Fruit fly (Drosophila melanogaster) whole organism, embryonic: ENCODE measurements around the gene RapGAP1.

ENCODE experiments used
- Aef1 ChIP-seq: fragments of 200-800 bp; sonication (Bioruptor generic); IDR thresholded peaks from 3 replicates; pipeline ENCODE4 v1.3.6; 2022; ENCODE audit warnings: missing biosample characterization, missing genetic modification characterization
- Atf-2 ChIP-seq: fragments of 200-800 bp; sonication (Bioruptor generic); optimal IDR thresholded peaks from 2 replicates; lab custom pipeline; 2016; ENCODE audit warnings: missing biosample characterization, missing genetic modification characterization
- Atf3 ChIP-seq: fragments of 200-800 bp; sonication (Bioruptor generic); optimal IDR thresholded peaks from 3 replicates; lab custom pipeline; 2016; ENCODE audit warnings: missing biosample characterization, missing genetic modification characterization
- CG10543 ChIP-seq: fragments of 200-800 bp; sonication (Bioruptor generic); optimal IDR thresholded peaks from 3 replicates; lab custom pipeline; 2017; ENCODE audit warnings: missing biosample characterization, mild to moderate bottlenecking, missing genetic modification characterization, moderate library complexity
- CG12155 ChIP-seq: fragments of 200-800 bp; sonication (Bioruptor generic); optimal IDR thresholded peaks from 3 replicates; lab custom pipeline; 2016; ENCODE audit warnings: missing biosample characterization, missing genetic modification characterization
- CG14050 ChIP-seq: fragments of 200-800 bp; sonication (Bioruptor generic); IDR thresholded peaks from 3 replicates; pipeline ENCODE4 v1.3.6; 2022; ENCODE audit warnings: missing biosample characterization, missing genetic modification characterization
- CG15479 ChIP-seq: fragments of 200-800 bp; sonication (Bioruptor generic); optimal IDR thresholded peaks from 3 replicates; lab custom pipeline; 2019; ENCODE audit warnings: missing biosample characterization, mild to moderate bottlenecking, missing genetic modification characterization, moderate library complexity
- CG17186 ChIP-seq: fragments of 200-800 bp; sonication (Bioruptor generic); optimal IDR thresholded peaks from 3 replicates; lab custom pipeline; 2017; ENCODE audit warnings: missing biosample characterization, missing genetic modification reagents, missing genetic modification characterization
- CG1832 ChIP-seq: fragments of 200-800 bp; sonication (Bioruptor generic); optimal IDR thresholded peaks from 2 replicates; lab custom pipeline; 2017; ENCODE audit warnings: missing biosample characterization, mild to moderate bottlenecking, missing genetic modification characterization, inconsistent platforms
- CG34422 ChIP-seq: fragments of 200-800 bp; sonication (Bioruptor generic); IDR thresholded peaks from 3 replicates; pipeline ENCODE4 v1.3.6; 2022; ENCODE audit warnings: missing biosample characterization, missing genetic modification characterization
- CG3995 ChIP-seq: fragments of 200-800 bp; sonication (Bioruptor generic); optimal IDR thresholded peaks from 3 replicates; lab custom pipeline; 2016; ENCODE audit warnings: missing biosample characterization, missing genetic modification characterization
- CG4282 ChIP-seq: fragments of 200-800 bp; sonication (Bioruptor generic); optimal IDR thresholded peaks from 2 replicates; lab custom pipeline; 2016; ENCODE audit warnings: missing biosample characterization, missing genetic modification characterization
- CG5953 ChIP-seq: fragments of 200-800 bp; sonication (Bioruptor generic); IDR thresholded peaks from 2 replicates; pipeline ENCODE4 v1.3.6; 2022; ENCODE audit warnings: missing biosample characterization, missing genetic modification characterization
- CG6272 ChIP-seq: fragments of 200-800 bp; sonication (Bioruptor generic); IDR thresholded peaks from 2 replicates; pipeline ENCODE4 v1.3.6; 2022; ENCODE audit warnings: missing biosample characterization, missing genetic modification characterization
- CG6683 ChIP-seq: fragments of 200-800 bp; sonication (Bioruptor generic); optimal IDR thresholded peaks from 2 replicates; lab custom pipeline; 2017; ENCODE audit warnings: missing biosample characterization, mild to moderate bottlenecking, missing genetic modification characterization, missing genetic modification reagents
- CG7963 ChIP-seq: fragments of 200-800 bp; sonication (Bioruptor generic); IDR thresholded peaks from 3 replicates; pipeline ENCODE4 v1.3.6; 2022; ENCODE audit warnings: missing biosample characterization, missing genetic modification characterization; ENCODE audit not compliant: partially characterized antibody
- CG9727 ChIP-seq: fragments of 200-800 bp; sonication (Bioruptor generic); optimal IDR thresholded peaks from 3 replicates; lab custom pipeline; 2017; ENCODE audit warnings: missing biosample characterization, mild to moderate bottlenecking, missing genetic modification characterization
- CoRest ChIP-seq: fragments of 200-800 bp; sonication (Bioruptor generic); optimal IDR thresholded peaks from 3 replicates; lab custom pipeline; 2018; ENCODE audit warnings: missing biosample characterization, mild to moderate bottlenecking, missing genetic modification characterization, moderate library complexity
- Dad ChIP-seq: fragments of 200-800 bp; sonication (Bioruptor generic); optimal IDR thresholded peaks from 3 replicates; lab custom pipeline; 2016; ENCODE audit warnings: missing biosample characterization, missing genetic modification characterization
- Doc3 ChIP-seq: fragments of 200-800 bp; sonication (Bioruptor generic); IDR thresholded peaks from 3 replicates; pipeline ENCODE4 v1.3.6; 2022; ENCODE audit warnings: missing biosample characterization, missing genetic modification characterization; ENCODE audit not compliant: partially characterized antibody
- Dref ChIP-seq: fragments of 200-800 bp; sonication (Bioruptor generic); IDR thresholded peaks from 2 replicates; pipeline ENCODE4 v1.3.6; 2022; ENCODE audit warnings: missing biosample characterization, missing genetic modification characterization
- E2f1 ChIP-seq: fragments of 200-800 bp; sonication (Bioruptor generic); IDR thresholded peaks from 2 replicates; pipeline ENCODE4 v1.3.6; 2022; ENCODE audit warnings: missing biosample characterization, missing genetic modification characterization
- Fer2 ChIP-seq: fragments of 200-800 bp; sonication (Bioruptor generic); optimal IDR thresholded peaks from 2 replicates; lab custom pipeline; 2018; ENCODE audit warnings: missing biosample characterization, mild to moderate bottlenecking, missing genetic modification characterization, moderate library complexity
- HLH4C ChIP-seq: fragments of 200-800 bp; sonication (Bioruptor generic); IDR thresholded peaks from 3 replicates; pipeline ENCODE4 v1.3.6; 2022; ENCODE audit warnings: missing biosample characterization, missing genetic modification characterization; ENCODE audit not compliant: partially characterized antibody
- HLH54F ChIP-seq: fragments of 200-800 bp; sonication (Bioruptor generic); optimal IDR thresholded peaks from 3 replicates; lab custom pipeline; 2016; ENCODE audit warnings: missing biosample characterization, missing genetic modification characterization
- Lim3 ChIP-seq: fragments of 200-800 bp; sonication (Bioruptor generic); IDR thresholded peaks from 2 replicates; pipeline ENCODE4 v1.3.6; 2022; ENCODE audit warnings: missing biosample characterization, missing genetic modification characterization
- Meics ChIP-seq: fragments of 200-800 bp; sonication (Bioruptor generic); optimal IDR thresholded peaks from 2 replicates; lab custom pipeline; 2017; ENCODE audit warnings: missing biosample characterization, mild to moderate bottlenecking, missing genetic modification characterization
- NC2β ChIP-seq: fragments of 200-800 bp; sonication (Bioruptor generic); optimal IDR thresholded peaks from 2 replicates; lab custom pipeline; 2016; ENCODE audit warnings: missing biosample characterization, missing genetic modification characterization
- Nf-YB ChIP-seq: fragments of 200-800 bp; sonication (Bioruptor generic); optimal IDR thresholded peaks from 3 replicates; lab custom pipeline; 2019; ENCODE audit warnings: missing biosample characterization, mild to moderate bottlenecking, missing genetic modification characterization, moderate library complexity
- Oli ChIP-seq: fragments of 200-800 bp; sonication (Bioruptor generic); optimal IDR thresholded peaks from 2 replicates; lab custom pipeline; 2018; ENCODE audit warnings: missing biosample characterization, mild to moderate bottlenecking, missing genetic modification characterization, moderate library complexity
- Rx ChIP-seq: fragments of 200-800 bp; sonication (Bioruptor generic); IDR thresholded peaks from 2 replicates; pipeline ENCODE4 v1.3.6; 2022; ENCODE audit warnings: missing biosample characterization, missing genetic modification characterization
- Taf1 ChIP-seq: fragments of 200-800 bp; sonication (Bioruptor generic); IDR thresholded peaks from 2 replicates; pipeline ENCODE4 v1.3.6; 2022; ENCODE audit warnings: missing biosample characterization, missing genetic modification characterization
- Xbp1 ChIP-seq: fragments of 200-800 bp; sonication (Bioruptor generic); optimal IDR thresholded peaks from 3 replicates; lab custom pipeline; 2016; ENCODE audit warnings: missing biosample characterization, mild to moderate bottlenecking, missing genetic modification characterization
- ab ChIP-seq: fragments of 200-800 bp; sonication (Bioruptor generic); optimal IDR thresholded peaks from 2 replicates; lab custom pipeline; 2016; ENCODE audit warnings: missing biosample characterization, missing genetic modification characterization
- abd-A ChIP-seq: fragments of 200-800 bp; sonication (Bioruptor generic); optimal IDR thresholded peaks from 3 replicates; lab custom pipeline; 2019; ENCODE audit warnings: missing biosample characterization, mild to moderate bottlenecking, missing genetic modification characterization, moderate library complexity
- al ChIP-seq: fragments of 200-800 bp; sonication (Bioruptor generic); IDR thresholded peaks from 2 replicates; pipeline ENCODE4 v1.3.6; 2022; ENCODE audit warnings: missing biosample characterization, missing genetic modification characterization
- ato ChIP-seq: fragments of 200-800 bp; sonication (Bioruptor generic); IDR thresholded peaks from 2 replicates; pipeline ENCODE4 v1.3.6; 2022; ENCODE audit warnings: missing biosample characterization, missing genetic modification characterization; ENCODE audit not compliant: partially characterized antibody
- bsh ChIP-seq, 2 experiments: fragments of 200-800 bp; sonication (Bioruptor generic); optimal IDR thresholded peaks; 2 replicates each; lab custom pipeline; 2017 to 2018; ENCODE audit warnings: mild to moderate bottlenecking in 2 of 2, missing biosample characterization in 2 of 2, missing genetic modification characterization in 2 of 2, moderate library complexity in 1 of 2
- da ChIP-seq: fragments of 200-800 bp; sonication (Bioruptor generic); optimal IDR thresholded peaks from 2 replicates; lab custom pipeline; 2016; ENCODE audit warnings: missing biosample characterization, missing genetic modification characterization
- en ChIP-seq: fragments of 200-800 bp; sonication (Bioruptor generic); optimal IDR thresholded peaks from 2 replicates; lab custom pipeline; 2016; ENCODE audit warnings: missing biosample characterization, missing genetic modification characterization
- fd96Cb ChIP-seq: fragments of 200-800 bp; sonication (Bioruptor generic); optimal IDR thresholded peaks from 2 replicates; lab custom pipeline; 2018; ENCODE audit warnings: missing biosample characterization, mild to moderate bottlenecking, missing genetic modification characterization, moderate library complexity
- lilli ChIP-seq: fragments of 200-800 bp; sonication (Bioruptor generic); optimal IDR thresholded peaks from 3 replicates; lab custom pipeline; 2016; ENCODE audit warnings: missing biosample characterization, missing genetic modification characterization
- luna ChIP-seq: fragments of 200-800 bp; sonication (Bioruptor generic); optimal IDR thresholded peaks from 2 replicates; lab custom pipeline; 2016; ENCODE audit warnings: missing biosample characterization, missing genetic modification characterization
- prd ChIP-seq, 3 experiments: fragments of >200 bp in 2 of 3; fragments of 200-800 bp in 1 of 3; sonication (Bioruptor generic) in 1 of 3; optimal IDR thresholded peaks in 2 of 3; IDR thresholded peaks in 1 of 3; 2 replicates in 2 of 3; 3 replicates in 1 of 3; pipeline versions ENCODE4 v1.3.6 to Lab custom; 2017 to 2022; ENCODE audit warnings: missing biosample characterization in 1 of 3, missing genetic modification characterization in 1 of 3
- repo ChIP-seq: fragments of 200-800 bp; sonication (Bioruptor generic); optimal IDR thresholded peaks from 2 replicates; lab custom pipeline; 2016; ENCODE audit warnings: missing biosample characterization, missing genetic modification characterization
- slp2 ChIP-seq: fragments of 200-800 bp; sonication (Bioruptor generic); optimal IDR thresholded peaks from 2 replicates; lab custom pipeline; 2016; ENCODE audit warnings: missing biosample characterization, missing genetic modification characterization
- sna ChIP-seq: fragments of 200-800 bp; sonication (Bioruptor generic); IDR thresholded peaks from 2 replicates; pipeline ENCODE4 v1.3.6; 2022; ENCODE audit warnings: missing biosample characterization, missing genetic modification characterization; ENCODE audit not compliant: partially characterized antibody
- sr ChIP-seq: fragments of 200-800 bp; sonication (Bioruptor generic); IDR thresholded peaks from 3 replicates; pipeline ENCODE4 v1.3.6; 2022; ENCODE audit warnings: missing biosample characterization, missing genetic modification characterization
- stc ChIP-seq: fragments of 200-800 bp; sonication (Bioruptor generic); IDR thresholded peaks from 2 replicates; pipeline ENCODE4 v1.3.6; 2022; ENCODE audit warnings: missing biosample characterization, missing genetic modification characterization
- trh ChIP-seq: fragments of 200-800 bp; sonication (Bioruptor generic); optimal IDR thresholded peaks from 2 replicates; lab custom pipeline; 2016; ENCODE audit warnings: missing biosample characterization, missing genetic modification characterization

RapGAP1 gene

DNA sequence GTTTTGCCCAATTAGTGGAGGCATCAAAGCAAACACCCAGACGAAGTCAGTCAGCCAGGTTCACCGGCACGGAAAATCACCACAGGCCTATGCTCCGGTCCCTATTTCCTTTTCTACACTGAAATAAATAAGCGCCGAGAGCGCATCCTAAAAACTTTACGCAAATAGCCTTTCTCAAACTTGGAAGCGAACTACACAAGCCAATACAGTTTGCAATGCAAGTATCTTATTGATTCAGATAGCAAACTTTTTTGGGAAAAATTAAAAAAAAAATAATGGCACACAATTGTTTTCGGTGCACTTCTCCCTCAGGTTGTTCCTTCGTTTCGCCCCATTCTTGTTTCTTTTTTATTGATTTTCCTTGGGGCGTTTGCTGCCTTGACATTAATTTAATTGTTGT is 13.9 kb downstream of the RapGAP1 start (continued):
- peak; percentile 69 for TF ChIP-seq CoRest (tag; lab: Kevin White, UChicago)
- TF ChIP-seq CG10543 (GFP tag; lab: Kevin White, UChicago), result no peak
- TF ChIP-seq E2f1 (GFP tag; lab: Robert Waterston, UW), result peak; percentile 39; the same call in 1 of the 2 replicates
- TF ChIP-seq slp2 (GFP tag; lab: Kevin White, UChicago), result no peak
- TF ChIP-seq Fer2, result peak; percentile 21
- no peak for TF ChIP-seq sr (GFP tag; lab: Robert Waterston, UW)
- peak; percentile 59 for TF ChIP-seq fd96Cb (tag; lab: Kevin White, UChicago)
- TF ChIP-seq CG6272 (GFP tag; lab: Robert Waterston, UW), result peak; percentile 51
- TF ChIP-seq Atf-2 (GFP tag; lab: Kevin White, UChicago), result peak; percentile 50
- no peak for TF ChIP-seq CG15479 (GFP tag; lab: Kevin White, UChicago)
- no peak for TF ChIP-seq CG7963 (GFP tag; lab: Robert Waterston, UW)
- no peak for TF ChIP-seq abd-A (tag; lab: Kevin White, UChicago)
- TF ChIP-seq Lim3, result no peak
- no peak for TF ChIP-seq Taf1 (GFP tag; lab: Robert Waterston, UW)
- TF ChIP-seq sna, result no peak
- TF ChIP-seq CG1832, result no peak
- peak; percentile 68 for TF ChIP-seq Oli (tag; lab: Kevin White, UChicago)
- no peak for TF ChIP-seq prd (optimal IDR thresholded peaks at IDR 0.05; lab: Kevin White, UChicago)
- TF ChIP-seq prd (GFP tag; IDR thresholded peaks at IDR 0.05; lab: Robert Waterston, UW), result peak; percentile 81
- no peak for TF ChIP-seq CG3995 (GFP tag; lab: Kevin White, UChicago)
- peak; percentile 67 for TF ChIP-seq en (GFP tag; lab: Kevin White, UChicago)
- TF ChIP-seq CG4282 (GFP tag; lab: Kevin White, UChicago), result peak; percentile 14
- TF ChIP-seq Doc3 (GFP tag; lab: Robert Waterston, UW), result no peak
- peak; percentile 28 for TF ChIP-seq da (GFP tag; lab: Kevin White, UChicago)
- peak; percentile 86 for TF ChIP-seq CG9727
- no peak for TF ChIP-seq CG6683 (GFP tag; lab: Kevin White, UChicago)
- peak; percentile 61 for TF ChIP-seq lilli (GFP tag; lab: Kevin White, UChicago)
- no peak for TF ChIP-seq Dref
- TF ChIP-seq HLH54F (GFP tag; lab: Kevin White, UChicago), result peak; percentile 64
- TF ChIP-seq Rx (GFP tag; lab: Robert Waterston, UW), result peak; percentile 34; the same call in 1 of the 2 replicates
- no peak for TF ChIP-seq HLH4C (GFP tag; lab: Robert Waterston, UW)
- no peak for TF ChIP-seq luna (GFP tag; lab: Kevin White, UChicago)
- TF ChIP-seq Atf3 (GFP tag; lab: Kevin White, UChicago), result peak; percentile 62
- TF ChIP-seq Nf-YB, result peak; percentile 1
- 0 out of 3 replicates have a peak, but pooled peaks have one; percentile 41 for TF ChIP-seq Aef1
- TF ChIP-seq bsh (GFP tag; optimal IDR thresholded peaks at IDR 0.05; lab: Kevin White, UChicago), result peak in 1 of 2 experiments; percentile 77
- 0 out of 3 replicates have a peak, but pooled peaks have one; percentile 43 for TF ChIP-seq CG34422 (GFP tag; lab: Robert Waterston, UW)
- TF ChIP-seq CG5953, result no peak
- TF ChIP-seq trh (GFP tag; lab: Kevin White, UChicago), result peak; percentile 41
- TF ChIP-seq CG12155 (GFP tag; lab: Kevin White, UChicago), result peak; percentile 52
- TF ChIP-seq repo, result peak; percentile 59
- no peak for TF ChIP-seq al (GFP tag; lab: Robert Waterston, UW)
- TF ChIP-seq Meics, result peak; percentile 41
- TF ChIP-seq stc (GFP tag; lab: Robert Waterston, UW), result 0 out of 2 replicates have a peak, but pooled peaks have one; percentile 37
- peak; percentile 77 for TF ChIP-seq Dad
- no peak for TF ChIP-seq ato (GFP tag; lab: Robert Waterston, UW)
- no peak for TF ChIP-seq CG17186 (GFP tag; lab: Kevin White, UChicago)
- TF ChIP-seq CG14050, result peak; percentile 31; the same call in 1 of the 3 replicates
- peak; percentile 75 for TF ChIP-seq NC2β
- TF ChIP-seq Xbp1 (GFP tag; lab: Kevin White, UChicago), result peak; percentile 73
- peak; percentile 43 for TF ChIP-seq ab (GFP tag; lab: Kevin White, UChicago)
